Worm (Caenorhabditis elegans): ENCODE results near the gene tag-51.

DNA sequence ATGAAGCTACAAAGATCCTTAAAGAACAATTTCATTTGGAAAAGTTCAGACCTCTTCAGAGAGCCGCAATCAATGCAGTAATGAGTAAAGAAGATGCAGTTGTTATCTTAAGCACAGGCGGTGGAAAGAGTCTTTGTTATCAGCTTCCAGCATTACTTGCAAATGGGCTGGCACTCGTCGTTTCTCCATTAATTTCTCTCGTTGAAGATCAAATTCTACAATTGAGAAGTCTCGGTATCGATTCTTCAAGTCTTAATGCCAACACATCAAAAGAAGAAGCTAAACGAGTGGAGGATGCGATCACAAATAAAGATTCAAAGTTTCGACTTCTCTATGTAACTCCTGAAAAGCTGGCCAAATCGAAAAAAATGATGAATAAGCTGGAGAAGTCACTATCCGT lies 2.9 kb downstream of the tag-51 start:
- TF ChIP-seq pbrm-1 (GFP tag; IDR thresholded peaks at IDR 0.05) (no peak), F39B2.1 (GFP tag; IDR thresholded peaks at IDR 0.05) (no peak), ekl-4 (GFP tag; IDR thresholded peaks at IDR 0.05) (no peak), hmg-1.2 (GFP tag; IDR thresholded peaks at IDR 0.05) (no peak), lin-35 (GFP tag; optimal IDR thresholded peaks at IDR 0.05) (no peak), ama-1 (optimal IDR thresholded peaks at IDR 0.05) (no peak), ama-1 (GFP tag; optimal IDR thresholded peaks at IDR 0.05) (no peak)

All from whole organism, young adult.